Worm (Caenorhabditis elegans): ENCODE measurements around the gene fmil-1.

DNA sequence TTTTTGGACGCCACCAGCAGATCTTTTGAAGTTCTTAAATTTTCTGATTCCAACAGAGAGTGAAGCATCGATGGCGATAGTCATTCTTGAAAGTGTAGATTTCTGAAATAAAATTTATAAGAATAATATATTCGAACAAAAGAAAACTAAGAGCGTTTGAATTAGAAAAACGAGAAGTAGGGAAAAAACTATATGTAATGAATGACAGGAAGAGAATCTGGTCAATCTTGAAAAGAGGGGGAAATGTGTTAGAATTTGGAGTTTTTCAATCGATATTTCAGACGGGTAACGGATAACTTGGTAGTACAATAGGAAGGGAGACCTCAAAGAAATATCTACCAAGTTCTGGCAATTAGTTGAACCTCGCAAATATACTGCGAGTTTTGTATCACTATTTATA is 32.1 kb upstream of the fmil-1 start, which contains the start of gene Y37E11AL.9:
- TF ChIP-seq snpc-4 (tag; optimal IDR thresholded peaks at IDR 0.05) (no peak), T26A8.4 (GFP tag; IDR thresholded peaks at IDR 0.05) (no peak), dmd-6 (GFP tag; IDR thresholded peaks at IDR 0.05) (no peak), ceh-82 (tag; optimal IDR thresholded peaks at IDR 0.05) (no peak), cey-2 (tag; optimal IDR thresholded peaks at IDR 0.05; ENCODE audit: borderline replicate concordance, insufficient read depth) (no peak), nhr-11 (tag; optimal IDR thresholded peaks at IDR 0.05) (no peak)
